Fruit fly (Drosophila melanogaster) whole organism, embryonic: ENCODE measurements around the gene Acsx4.

Source experiments
- Abd-B ChIP-seq: fragments of 200-800 bp; sonication (Bioruptor generic); optimal IDR thresholded peaks from 2 replicates; lab custom pipeline; 2018; ENCODE audit warnings: missing biosample characterization, mild to moderate bottlenecking, missing genetic modification characterization, moderate library complexity
- CG10274 ChIP-seq: fragments of 200-800 bp; sonication (Bioruptor generic); optimal IDR thresholded peaks from 3 replicates; lab custom pipeline; 2017; ENCODE audit warnings: missing biosample characterization, mild to moderate bottlenecking, missing genetic modification characterization
- CG10321 ChIP-seq: fragments of 200-800 bp; sonication (Bioruptor generic); IDR thresholded peaks from 2 replicates; pipeline ENCODE4 v1.3.6; 2022; ENCODE audit warnings: missing biosample characterization, missing genetic modification characterization
- CG10431 ChIP-seq: fragments of 200-800 bp; sonication (Bioruptor generic); optimal IDR thresholded peaks from 3 replicates; lab custom pipeline; 2018; ENCODE audit warnings: missing biosample characterization, mild to moderate bottlenecking, missing genetic modification characterization
- CG10462 ChIP-seq: fragments of 200-800 bp; sonication (Bioruptor generic); optimal IDR thresholded peaks from 2 replicates; lab custom pipeline; 2016; ENCODE audit warnings: missing biosample characterization, missing genetic modification characterization
- CG10543 ChIP-seq: fragments of 200-800 bp; sonication (Bioruptor generic); optimal IDR thresholded peaks from 3 replicates; lab custom pipeline; 2017; ENCODE audit warnings: missing biosample characterization, mild to moderate bottlenecking, missing genetic modification characterization, moderate library complexity
- CG10654 ChIP-seq: fragments of 200-800 bp; sonication (Bioruptor generic); optimal IDR thresholded peaks from 2 replicates; lab custom pipeline; 2016; ENCODE audit warnings: missing biosample characterization, missing genetic modification characterization
- CG11696 ChIP-seq: fragments of 200-800 bp; sonication (Bioruptor generic); IDR thresholded peaks from 2 replicates; pipeline ENCODE4 v1.3.6; 2022; ENCODE audit warnings: missing biosample characterization, missing genetic modification characterization
- CG1233 ChIP-seq: fragments of 200-800 bp; sonication (Bioruptor generic); optimal IDR thresholded peaks from 4 replicates; lab custom pipeline; 2018; ENCODE audit warnings: missing biosample characterization, mild to moderate bottlenecking, missing genetic modification characterization
- CG15269 ChIP-seq: fragments of 200-800 bp; sonication (Bioruptor generic); optimal IDR thresholded peaks from 2 replicates; lab custom pipeline; 2018; ENCODE audit warnings: missing biosample characterization, mild to moderate bottlenecking, missing genetic modification characterization, moderate library complexity
- CG1529 ChIP-seq: fragments of 200-800 bp; sonication (Bioruptor generic); optimal IDR thresholded peaks from 3 replicates; lab custom pipeline; 2018; ENCODE audit warnings: missing biosample characterization, missing genetic modification characterization
- CG15696 ChIP-seq: fragments of 200-800 bp; sonication (Bioruptor generic); optimal IDR thresholded peaks from 2 replicates; lab custom pipeline; 2019; ENCODE audit warnings: missing biosample characterization, mild to moderate bottlenecking, missing genetic modification characterization, moderate library complexity
- CG18599 ChIP-seq: fragments of 200-800 bp; sonication (Bioruptor generic); optimal IDR thresholded peaks from 3 replicates; lab custom pipeline; 2017; ENCODE audit warnings: missing biosample characterization, missing genetic modification characterization, mild to moderate bottlenecking, moderate library complexity, missing genetic modification reagents
- CG5245 ChIP-seq: fragments of 200-800 bp; sonication (Bioruptor generic); optimal IDR thresholded peaks from 3 replicates; lab custom pipeline; 2016; ENCODE audit warnings: missing biosample characterization, missing genetic modification characterization
- CG6175 ChIP-seq: fragments of 200-800 bp; sonication (Bioruptor generic); IDR thresholded peaks from 3 replicates; pipeline ENCODE4 v1.3.6; 2022; ENCODE audit warnings: missing biosample characterization, missing genetic modification characterization
- CG6689 ChIP-seq: fragments of 200-800 bp; sonication (Bioruptor generic); IDR thresholded peaks from 2 replicates; pipeline ENCODE4 v1.3.6; 2022; ENCODE audit warnings: missing biosample characterization, missing genetic modification characterization
- CG7745 ChIP-seq: fragments of 200-800 bp; sonication (Bioruptor generic); optimal IDR thresholded peaks from 2 replicates; lab custom pipeline; 2018; ENCODE audit warnings: missing biosample characterization, mild to moderate bottlenecking, missing genetic modification characterization, moderate library complexity
- CG7839 ChIP-seq: fragments of 200-800 bp; sonication (Bioruptor generic); optimal IDR thresholded peaks from 3 replicates; lab custom pipeline; 2018; ENCODE audit warnings: missing biosample characterization, mild to moderate bottlenecking, missing genetic modification characterization, moderate library complexity
- Doc3 ChIP-seq: fragments of 200-800 bp; sonication (Bioruptor generic); IDR thresholded peaks from 3 replicates; pipeline ENCODE4 v1.3.6; 2022; ENCODE audit warnings: missing biosample characterization, missing genetic modification characterization; ENCODE audit not compliant: partially characterized antibody
- Gsc ChIP-seq: fragments of 200-800 bp; sonication (Bioruptor generic); IDR thresholded peaks from 2 replicates; pipeline ENCODE4 v1.3.6; 2022; ENCODE audit warnings: missing biosample characterization, missing genetic modification characterization
- Hr51 ChIP-seq, 2 experiments: fragments of 200-800 bp; sonication (Bioruptor generic); optimal IDR thresholded peaks; 2 replicates in 1 of 2; 3 replicates in 1 of 2; lab custom pipeline; 2016 to 2018; ENCODE audit warnings: missing biosample characterization in 2 of 2, missing genetic modification characterization in 2 of 2, mild to moderate bottlenecking in 1 of 2, moderate library complexity in 1 of 2
- Lim3 ChIP-seq: fragments of 200-800 bp; sonication (Bioruptor generic); IDR thresholded peaks from 2 replicates; pipeline ENCODE4 v1.3.6; 2022; ENCODE audit warnings: missing biosample characterization, missing genetic modification characterization
- Max ChIP-seq: fragments of 200-800 bp; sonication (Bioruptor generic); optimal IDR thresholded peaks from 2 replicates; lab custom pipeline; 2016; ENCODE audit warnings: missing biosample characterization, mild to moderate bottlenecking, missing genetic modification characterization
- Med ChIP-seq: fragments of 200-800 bp; sonication (Bioruptor generic); peaks from one replicate; lab custom pipeline; 2016; ENCODE audit warnings: missing biosample characterization, missing genetic modification characterization, mild to moderate bottlenecking, inconsistent platforms, moderate library complexity
- Mes4 ChIP-seq: fragments of 200-800 bp; sonication (Bioruptor generic); optimal IDR thresholded peaks from 2 replicates; lab custom pipeline; 2016; ENCODE audit warnings: missing biosample characterization, missing genetic modification characterization
- Mrtf ChIP-seq: fragments of 200-800 bp; sonication (Bioruptor generic); IDR thresholded peaks from 3 replicates; pipeline ENCODE4 v1.3.6; 2022; ENCODE audit warnings: missing biosample characterization, missing genetic modification characterization
- Oli ChIP-seq: fragments of 200-800 bp; sonication (Bioruptor generic); optimal IDR thresholded peaks from 2 replicates; lab custom pipeline; 2018; ENCODE audit warnings: missing biosample characterization, mild to moderate bottlenecking, missing genetic modification characterization, moderate library complexity
- Pdp1 ChIP-seq, 2 experiments: fragments of 200-800 bp; sonication (Bioruptor generic); optimal IDR thresholded peaks; 3 replicates each; lab custom pipeline; 2016; ENCODE audit warnings: missing biosample characterization in 2 of 2, missing genetic modification characterization in 2 of 2, mild to moderate bottlenecking in 1 of 2, moderate library complexity in 1 of 2
- abd-A ChIP-seq: fragments of 200-800 bp; sonication (Bioruptor generic); optimal IDR thresholded peaks from 3 replicates; lab custom pipeline; 2019; ENCODE audit warnings: missing biosample characterization, mild to moderate bottlenecking, missing genetic modification characterization, moderate library complexity
- caup ChIP-seq: fragments of 200-800 bp; sonication (Bioruptor generic); optimal IDR thresholded peaks from 3 replicates; lab custom pipeline; 2017; ENCODE audit warnings: missing biosample characterization, mild to moderate bottlenecking, missing genetic modification characterization, moderate library complexity; ENCODE audit not compliant: severe bottlenecking
- chinmo ChIP-seq: fragments of 200-800 bp; sonication (Bioruptor generic); IDR thresholded peaks from 4 replicates; pipeline ENCODE4 v1.3.6; 2022; ENCODE audit warnings: missing biosample characterization, missing genetic modification characterization; ENCODE audit not compliant: partially characterized antibody
- emc ChIP-seq: fragments of 200-800 bp; sonication (Bioruptor generic); optimal IDR thresholded peaks from 2 replicates; lab custom pipeline; 2016; ENCODE audit warnings: missing biosample characterization, missing genetic modification characterization
- exex ChIP-seq: fragments of 200-800 bp; sonication (Bioruptor generic); optimal IDR thresholded peaks from 4 replicates; lab custom pipeline; 2018; ENCODE audit warnings: missing biosample characterization, mild to moderate bottlenecking, missing genetic modification characterization, moderate library complexity
- grn ChIP-seq: fragments of 200-800 bp; sonication (Bioruptor generic); optimal IDR thresholded peaks from 3 replicates; lab custom pipeline; 2017; ENCODE audit warnings: missing biosample characterization, missing genetic modification characterization
- gt ChIP-seq: fragments of 200-800 bp; sonication (Bioruptor generic); IDR thresholded peaks from 2 replicates; pipeline ENCODE4 v1.3.6; 2022; ENCODE audit warnings: missing biosample characterization, missing genetic modification characterization
- h ChIP-seq: fragments of >200 bp; optimal IDR thresholded peaks from 2 replicates; lab custom pipeline; 2017
- insv ChIP-seq, 2 experiments: fragments of 200-800 bp; sonication (Bioruptor generic); optimal IDR thresholded peaks; 3 replicates each; lab custom pipeline; 2016 to 2018; ENCODE audit warnings: missing biosample characterization in 2 of 2, missing genetic modification characterization in 2 of 2
- kni ChIP-seq: fragments of 200-800 bp; sonication (Bioruptor generic); optimal IDR thresholded peaks from 3 replicates; lab custom pipeline; 2017; ENCODE audit warnings: mild to moderate bottlenecking, missing biosample characterization, missing genetic modification reagents, missing genetic modification characterization
- lola ChIP-seq, 3 experiments: fragments of >200 bp in 2 of 3; fragments of 200-800 bp in 1 of 3; sonication (Bioruptor generic) in 1 of 3; optimal IDR thresholded peaks; 2 replicates each; lab custom pipeline; 2017 to 2019; ENCODE audit warnings: missing biosample characterization in 3 of 3, missing genetic modification characterization in 3 of 3, mild to moderate bottlenecking in 1 of 3, moderate library complexity in 1 of 3
- pb ChIP-seq: fragments of 200-800 bp; sonication (Bioruptor generic); optimal IDR thresholded peaks from 3 replicates; lab custom pipeline; 2016; ENCODE audit warnings: missing biosample characterization, missing genetic modification characterization
- pzg ChIP-seq: fragments of 200-800 bp; sonication (Bioruptor generic); optimal IDR thresholded peaks from 3 replicates; lab custom pipeline; 2018; ENCODE audit warnings: missing biosample characterization, mild to moderate bottlenecking, missing genetic modification characterization, moderate library complexity
- sc ChIP-seq, 3 experiments: fragments of >200 bp in 2 of 3; fragments of 200-800 bp in 1 of 3; sonication (Bioruptor generic) in 1 of 3; optimal IDR thresholded peaks; 2 replicates in 2 of 3; 3 replicates in 1 of 3; lab custom pipeline; 2017; ENCODE audit warnings: mild to moderate bottlenecking in 1 of 3, missing biosample characterization in 1 of 3, missing genetic modification characterization in 1 of 3, missing genetic modification reagents in 1 of 3
- sens ChIP-seq: fragments of 200-800 bp; sonication (Bioruptor generic); peaks from one replicate; lab custom pipeline; 2016; ENCODE audit warnings: missing biosample characterization, missing genetic modification characterization
- shn ChIP-seq: fragments of 200-800 bp; sonication (Bioruptor generic); optimal IDR thresholded peaks from 3 replicates; lab custom pipeline; 2016; ENCODE audit warnings: missing biosample characterization, missing genetic modification characterization
- slou ChIP-seq: fragments of 200-800 bp; sonication (Bioruptor generic); optimal IDR thresholded peaks from 3 replicates; lab custom pipeline; 2016; ENCODE audit warnings: missing biosample characterization, missing genetic modification characterization
- sna ChIP-seq: fragments of 200-800 bp; sonication (Bioruptor generic); IDR thresholded peaks from 2 replicates; pipeline ENCODE4 v1.3.6; 2022; ENCODE audit warnings: missing biosample characterization, missing genetic modification characterization; ENCODE audit not compliant: partially characterized antibody
- sug ChIP-seq: fragments of 200-800 bp; optimal IDR thresholded peaks from 2 replicates; lab custom pipeline; 2019; ENCODE audit warnings: missing biosample characterization, mild to moderate bottlenecking, missing genetic modification characterization, moderate library complexity
- vvl ChIP-seq: fragments of 200-800 bp; sonication (Bioruptor generic); IDR thresholded peaks from 2 replicates; pipeline ENCODE4 v1.3.6; 2022; ENCODE audit warnings: missing biosample characterization, missing genetic modification characterization

Gene Acsx4

DNA sequence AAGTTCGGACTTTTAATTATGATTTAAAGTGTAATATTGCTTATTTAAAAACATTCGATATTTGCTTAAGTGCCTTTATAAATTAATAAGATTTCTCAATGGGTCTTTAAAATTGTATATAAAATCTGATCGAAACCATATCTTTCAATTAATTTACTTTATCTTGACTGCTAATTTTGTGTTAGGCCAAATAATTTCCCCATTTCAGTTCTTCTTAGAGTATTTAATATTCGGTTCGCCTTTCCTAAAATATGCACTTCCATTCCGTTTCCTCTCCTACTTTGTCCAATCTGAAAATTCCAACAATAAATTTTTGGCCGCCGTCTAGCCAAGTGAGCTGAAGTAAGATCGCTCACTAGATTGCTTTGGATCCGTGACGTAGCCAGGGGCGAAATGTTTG, 41.2 kb downstream of the Acsx4 start (continued):
- TF ChIP-seq sug (tag; lab: Kevin White, UChicago) (no peak), Abd-B (no peak), pb (no peak), CG6175 (GFP tag; lab: Robert Waterston, UW) (no peak), CG7745 (tag; lab: Kevin White, UChicago) (no peak), CG5245 (GFP tag; lab: Kevin White, UChicago) (no peak), CG11696 (GFP tag; lab: Robert Waterston, UW) (no peak), sc (optimal IDR thresholded peaks at IDR 0.05; lab: Kevin White, UChicago) (no peak), sc (GFP tag; optimal IDR thresholded peaks at IDR 0.05; lab: Kevin White, UChicago) (no peak), h (lab: Kevin White, UChicago) (no peak), CG10654 (GFP tag; lab: Kevin White, UChicago) (no peak), CG1529 (no peak), insv (GFP tag; optimal IDR thresholded peaks at IDR 0.05; lab: Kevin White, UChicago) (no peak)

DNA sequence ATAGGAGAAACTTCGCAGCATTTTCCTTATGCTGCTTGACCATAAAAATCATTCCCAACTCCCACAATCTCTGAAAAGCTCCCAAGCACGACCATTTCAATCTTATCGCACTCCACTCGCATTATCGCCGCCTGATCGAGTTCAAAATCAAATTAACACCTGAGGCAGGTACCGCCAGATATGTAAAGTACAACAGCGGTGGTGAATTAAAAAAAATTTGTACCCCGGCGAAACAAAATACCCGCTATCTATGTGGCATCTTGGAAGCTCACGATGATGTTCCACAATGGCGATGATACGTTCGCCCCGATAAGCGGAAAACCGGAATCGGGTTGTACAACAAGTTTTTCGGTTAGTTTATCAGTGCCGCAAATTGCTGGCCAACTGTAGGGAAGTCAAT, 43.0 kb downstream of the Acsx4 start:
- peak; percentile 8; the same call in 1 of the 2 replicates for TF ChIP-seq Lim3
- TF ChIP-seq caup (GFP tag; lab: Kevin White, UChicago), result no peak
- no peak for TF ChIP-seq slou
- TF ChIP-seq vvl, result peak; percentile 20; the same call in 1 of the 2 replicates
- TF ChIP-seq CG7839 (tag; lab: Kevin White, UChicago), result no peak
- no peak for TF ChIP-seq Mrtf (GFP tag; lab: Robert Waterston, UW)
- TF ChIP-seq CG15269, result peak; percentile 3
- TF ChIP-seq CG10321 (GFP tag; lab: Robert Waterston, UW), result no peak
- peak; percentile 76 for TF ChIP-seq exex
- TF ChIP-seq CG6175 (GFP tag; lab: Robert Waterston, UW), result peak; percentile 58; the same call in 1 of the 3 replicates
- TF ChIP-seq sug (tag; lab: Kevin White, UChicago), result peak; percentile 43
- no peak for TF ChIP-seq pb
- no peak for TF ChIP-seq Max (GFP tag; lab: Kevin White, UChicago)
- peak; percentile 90 for TF ChIP-seq grn (GFP tag; lab: Kevin White, UChicago)
- no peak for TF ChIP-seq Doc3 (GFP tag; lab: Robert Waterston, UW)
- TF ChIP-seq gt, result no peak
- TF ChIP-seq CG15696 (tag; lab: Kevin White, UChicago), result no peak
- TF ChIP-seq kni (GFP tag; lab: Kevin White, UChicago), result no peak
- TF ChIP-seq CG1233 (GFP tag; lab: Kevin White, UChicago), result no peak

DNA sequence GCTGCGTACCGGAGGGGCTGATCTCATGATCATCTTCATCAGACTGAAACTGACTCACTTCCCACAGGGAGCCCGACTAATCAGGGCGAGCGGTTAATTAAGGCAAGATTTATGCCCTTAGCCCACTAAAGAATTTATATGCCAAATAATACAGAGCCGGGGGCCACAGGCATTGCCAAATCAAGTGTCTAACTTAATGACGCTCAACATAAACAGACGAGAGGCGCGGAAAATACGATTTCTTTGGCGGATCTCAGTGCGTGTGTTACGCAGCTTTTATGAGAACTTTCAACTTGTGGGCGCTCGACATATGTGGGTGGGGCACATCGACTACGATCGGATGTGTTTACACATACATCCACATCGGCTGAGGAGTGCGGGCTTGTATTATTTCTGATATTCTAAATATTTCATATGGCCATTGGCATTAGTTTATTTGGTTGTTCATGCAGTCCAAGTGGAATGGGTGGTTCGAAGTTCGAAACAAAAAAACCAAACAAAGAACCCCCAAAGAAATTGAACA, 43.5 kb downstream of the Acsx4 start:
- TF ChIP-seq abd-A (tag; lab: Kevin White, UChicago), result peak; percentile 77
- no peak for TF ChIP-seq Mes4 (GFP tag; lab: Kevin White, UChicago)
- TF ChIP-seq Pdp1 (GFP tag; optimal IDR thresholded peaks at IDR 0.05; lab: Kevin White, UChicago), result peak in 1 of 2 experiments; percentile 30
- TF ChIP-seq CG10543, result peak; percentile 10
- peak; percentile 62 for TF ChIP-seq Med (GFP tag; lab: Kevin White, UChicago)
- no peak for TF ChIP-seq sna (GFP tag; lab: Robert Waterston, UW)
- peak; percentile 19 for TF ChIP-seq CG18599 (GFP tag; lab: Kevin White, UChicago)
- TF ChIP-seq Gsc, result no peak
- TF ChIP-seq CG10462, result no peak
- no peak for TF ChIP-seq pzg (GFP tag; lab: Kevin White, UChicago)
- TF ChIP-seq CG10431 (GFP tag; lab: Kevin White, UChicago), result no peak
- no peak for TF ChIP-seq shn (GFP tag; lab: Kevin White, UChicago)
- TF ChIP-seq sens, result peak; percentile 70
- TF ChIP-seq lola (GFP tag; optimal IDR thresholded peaks at IDR 0.05; lab: Kevin White, UChicago), result no peak
- TF ChIP-seq CG6689 (GFP tag; lab: Robert Waterston, UW), result no peak
- no peak for TF ChIP-seq Oli (tag; lab: Kevin White, UChicago)
- TF ChIP-seq emc (GFP tag; lab: Kevin White, UChicago), result no peak
- no peak for TF ChIP-seq CG10274 (GFP tag; lab: Kevin White, UChicago)
- 0 out of 4 replicates have a peak, but pooled peaks have one; percentile 24 for TF ChIP-seq chinmo (GFP tag; lab: Robert Waterston, UW)
- TF ChIP-seq Hr51 (GFP tag; optimal IDR thresholded peaks at IDR 0.05; lab: Kevin White, UChicago), result no peak
